Worm (Caenorhabditis elegans) whole organism, L2 larva: ENCODE data around the gene xpb-1.

Source experiments
- C34F6.9 ChIP-seq: fragments of 150-350 bp; optimal IDR thresholded peaks from 2 replicates; lab custom pipeline; 2014; ENCODE audit warnings: missing biosample characterization, missing genetic modification characterization
- F13H6.1 ChIP-seq: sonication (generic microtip); optimal IDR thresholded peaks from 2 replicates; lab custom pipeline; 2016; ENCODE audit warnings: missing genetic modification characterization, missing compliant biosample characterization
- R02D3.7 ChIP-seq: fragments of 150-350 bp; optimal IDR thresholded peaks from 2 replicates; lab custom pipeline; 2014; ENCODE audit warnings: missing biosample characterization, missing genetic modification characterization
- ZK546.5 ChIP-seq: sonication (generic microtip); optimal IDR thresholded peaks from 2 replicates; lab custom pipeline; 2017; ENCODE audit warnings: missing biosample characterization, missing genetic modification characterization
- alr-1 ChIP-seq: fragments of 150-350 bp; optimal IDR thresholded peaks from 2 replicates; lab custom pipeline; 2014; ENCODE audit warnings: missing biosample characterization, missing genetic modification characterization
- aly-2 ChIP-seq: fragments of 150-350 bp; optimal IDR thresholded peaks from 2 replicates; lab custom pipeline; 2014; ENCODE audit warnings: missing biosample characterization, missing genetic modification characterization
- blmp-1 ChIP-seq: sonication (generic microtip); optimal IDR thresholded peaks from 2 replicates; lab custom pipeline; 2017; ENCODE audit warnings: missing genetic modification characterization, mild to moderate bottlenecking, missing compliant biosample characterization, antibody characterized with exemption, moderate library complexity; ENCODE audit not compliant: insufficient read depth
- ceh-16 ChIP-seq: fragments of 150-350 bp; optimal IDR thresholded peaks from 2 replicates; lab custom pipeline; 2014; ENCODE audit warnings: missing biosample characterization, missing genetic modification characterization
- crh-2 ChIP-seq: sonication (generic microtip); optimal IDR thresholded peaks from 2 replicates; lab custom pipeline; 2017; ENCODE audit warnings: missing biosample characterization, missing genetic modification characterization
- dmd-4 ChIP-seq: sonication (generic microtip); optimal IDR thresholded peaks from 2 replicates; lab custom pipeline; 2017; ENCODE audit warnings: missing biosample characterization, missing genetic modification characterization
- egl-27 ChIP-seq: sonication (generic microtip); optimal IDR thresholded peaks from 3 replicates; lab custom pipeline; 2017; ENCODE audit warnings: missing biosample characterization, missing genetic modification reagents, missing genetic modification characterization
- elt-3 ChIP-seq: sonication (generic microtip); optimal IDR thresholded peaks from 2 replicates; lab custom pipeline; 2017; ENCODE audit warnings: missing biosample characterization, missing genetic modification characterization
- fos-1 ChIP-seq: fragments of 150-350 bp; optimal IDR thresholded peaks from 2 replicates; lab custom pipeline; 2014; ENCODE audit warnings: missing biosample characterization, missing genetic modification characterization
- gmeb-1 ChIP-seq: fragments of 150-350 bp; optimal IDR thresholded peaks from 2 replicates; lab custom pipeline; 2014; ENCODE audit warnings: missing biosample characterization, missing genetic modification characterization
- lin-11 ChIP-seq: fragments of 150-350 bp; sonication (generic microtip); optimal IDR thresholded peaks from 2 replicates; lab custom pipeline; 2014; ENCODE audit warnings: missing biosample characterization, missing genetic modification characterization, inconsistent platforms, mixed read lengths
- lin-13 ChIP-seq: fragments of 150-350 bp; optimal IDR thresholded peaks from 2 replicates; lab custom pipeline; 2014; ENCODE audit warnings: missing biosample characterization, missing genetic modification reagents, missing genetic modification characterization
- lsy-2 ChIP-seq, 2 experiments: fragments of 150-350 bp in 1 of 2; sonication (generic microtip) in 1 of 2; optimal IDR thresholded peaks; 2 replicates each; lab custom pipeline; 2014 to 2017; ENCODE audit warnings: missing biosample characterization in 2 of 2, missing genetic modification characterization in 2 of 2
- mab-5 ChIP-seq: fragments of 150-350 bp; optimal IDR thresholded peaks from 2 replicates; lab custom pipeline; 2014; ENCODE audit warnings: missing biosample characterization, missing genetic modification characterization
- mdl-1 ChIP-seq, 2 experiments: fragments of 150-350 bp in 1 of 2; sonication (generic microtip) in 1 of 2; optimal IDR thresholded peaks; 2 replicates each; lab custom pipeline; 2017; ENCODE audit warnings: missing biosample characterization in 2 of 2, missing genetic modification characterization in 2 of 2
- nhr-11 ChIP-seq: fragments of 150-350 bp; optimal IDR thresholded peaks from 2 replicates; lab custom pipeline; 2014; ENCODE audit warnings: missing biosample characterization, missing genetic modification characterization
- nhr-12 ChIP-seq: fragments of 150-350 bp; optimal IDR thresholded peaks from 2 replicates; lab custom pipeline; 2014; ENCODE audit warnings: missing biosample characterization, missing genetic modification characterization
- nhr-129 ChIP-seq: fragments of 150-350 bp; optimal IDR thresholded peaks from 2 replicates; lab custom pipeline; 2014; ENCODE audit warnings: missing biosample characterization, missing genetic modification characterization
- nhr-21 ChIP-seq: fragments of 150-350 bp; optimal IDR thresholded peaks from 2 replicates; lab custom pipeline; 2014; ENCODE audit warnings: missing biosample characterization, missing genetic modification characterization
- nhr-25 ChIP-seq: fragments of 150-350 bp; sonication (generic microtip); optimal IDR thresholded peaks from 3 replicates; lab custom pipeline; 2014; ENCODE audit warnings: missing biosample characterization, missing genetic modification characterization
- nhr-77 ChIP-seq: fragments of 150-350 bp; optimal IDR thresholded peaks from 2 replicates; lab custom pipeline; 2014; ENCODE audit warnings: missing biosample characterization, missing genetic modification characterization
- peb-1 ChIP-seq: fragments of 150-350 bp; optimal IDR thresholded peaks from 2 replicates; lab custom pipeline; 2014; ENCODE audit warnings: missing biosample characterization, missing genetic modification characterization
- sem-4 ChIP-seq: fragments of 150-350 bp; optimal IDR thresholded peaks from 2 replicates; lab custom pipeline; 2014; ENCODE audit warnings: missing biosample characterization, missing genetic modification reagents, missing genetic modification characterization
- skn-1 ChIP-seq: sonication (generic microtip); optimal IDR thresholded peaks from 2 replicates; lab custom pipeline; 2017; ENCODE audit warnings: missing biosample characterization, missing genetic modification characterization
- sma-3 ChIP-seq: sonication (generic microtip); optimal IDR thresholded peaks from 2 replicates; lab custom pipeline; 2016; ENCODE audit warnings: missing genetic modification reagents, missing genetic modification characterization, missing compliant biosample characterization
- unc-39 ChIP-seq: fragments of 150-350 bp; optimal IDR thresholded peaks from 2 replicates; lab custom pipeline; 2014; ENCODE audit warnings: missing biosample characterization, missing genetic modification characterization
- unc-55 ChIP-seq: fragments of 150-350 bp; sonication (generic microtip); optimal IDR thresholded peaks from 3 replicates; lab custom pipeline; 2014; ENCODE audit warnings: missing biosample characterization, missing genetic modification reagents, missing genetic modification characterization
- unc-62 ChIP-seq: fragments of 150-350 bp; optimal IDR thresholded peaks from 2 replicates; lab custom pipeline; 2014; ENCODE audit warnings: missing biosample characterization, missing genetic modification reagents, missing genetic modification characterization
- ztf-1 ChIP-seq: fragments of 200-800 bp; sonication (Bioruptor generic); conservative IDR thresholded peaks from 2 replicates; pipeline ENCODE4 v1.3.6; 2022; ENCODE audit warnings: missing genetic modification characterization, missing compliant biosample characterization
- ztf-4 ChIP-seq: fragments of 150-350 bp; optimal IDR thresholded peaks from 2 replicates; lab custom pipeline; 2014; ENCODE audit warnings: missing biosample characterization, missing genetic modification characterization

xpb-1 gene

DNA sequence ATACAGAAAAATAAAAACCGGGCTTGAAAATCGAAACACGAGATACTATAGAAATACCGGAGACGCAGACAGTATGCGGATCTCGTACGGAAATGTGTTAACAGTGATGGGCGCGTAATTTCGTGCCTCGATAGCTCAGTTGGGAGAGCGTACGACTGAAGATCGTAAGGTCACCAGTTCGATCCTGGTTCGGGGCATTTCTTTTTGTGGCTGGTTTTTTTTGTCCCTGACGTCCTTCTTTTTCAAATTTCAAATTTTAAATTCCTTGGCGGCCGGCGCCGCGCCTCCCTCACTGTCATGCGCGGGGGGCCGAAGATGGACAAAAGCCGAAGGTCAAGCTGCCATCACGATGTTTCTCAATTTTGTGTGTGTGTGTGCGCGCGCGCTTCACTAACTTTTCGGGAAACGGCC, 28.2 kb downstream of the xpb-1 start:
- TF ChIP-seq F13H6.1 (tag; lab: Kevin White, UChicago) = no peak
- peak; percentile 41 for TF ChIP-seq sma-3 (GFP tag; lab: Kevin White, UChicago)
- no peak for TF ChIP-seq sem-4 (tag; lab: Kevin White, UChicago)
- TF ChIP-seq lsy-2 (tag; optimal IDR thresholded peaks at IDR 0.05; lab: Kevin White, UChicago) = no peak
- peak; percentile 22 for TF ChIP-seq nhr-21
- peak; percentile 44 for TF ChIP-seq nhr-25 (tag; lab: Kevin White, UChicago)
- peak; percentile 24 for TF ChIP-seq nhr-129 (tag; lab: Kevin White, UChicago)
- no peak for TF ChIP-seq unc-55 (GFP tag; lab: Kevin White, UChicago)
- TF ChIP-seq, all 48 proteins: peak for 4

DNA sequence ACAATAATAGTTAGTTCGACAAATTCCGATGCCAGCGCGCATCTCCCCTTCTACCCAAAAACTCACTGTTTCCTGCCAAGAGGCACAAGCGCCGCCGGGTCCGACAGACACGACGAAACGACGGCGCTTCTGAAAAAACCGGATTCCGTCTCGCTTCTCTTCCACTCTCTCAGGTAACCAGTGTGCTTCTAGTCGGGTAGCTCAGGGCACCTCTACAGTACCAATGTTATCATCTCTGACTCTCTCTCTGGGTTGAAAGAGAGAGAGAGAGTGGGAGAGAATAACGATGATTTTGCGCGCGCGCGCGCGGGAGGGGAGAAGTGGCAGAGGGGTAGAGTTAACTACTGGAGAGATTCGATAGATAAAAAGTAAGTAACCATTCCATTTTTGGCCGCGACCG, 30.4 kb downstream of the xpb-1 start:
- TF ChIP-seq peb-1 (tag; lab: Kevin White, UChicago) = no peak
- TF ChIP-seq F13H6.1 (tag; lab: Kevin White, UChicago) = peak; percentile 46
- peak; percentile 17 for TF ChIP-seq ceh-16 (tag; lab: Kevin White, UChicago)
- no peak for TF ChIP-seq lin-11 (tag; lab: Kevin White, UChicago)
- TF ChIP-seq nhr-21 = no peak
- TF ChIP-seq gmeb-1 (tag; lab: Kevin White, UChicago) = peak; percentile 1
- no peak for TF ChIP-seq unc-62
- TF ChIP-seq nhr-25 (tag; lab: Kevin White, UChicago) = peak; percentile 52

DNA sequence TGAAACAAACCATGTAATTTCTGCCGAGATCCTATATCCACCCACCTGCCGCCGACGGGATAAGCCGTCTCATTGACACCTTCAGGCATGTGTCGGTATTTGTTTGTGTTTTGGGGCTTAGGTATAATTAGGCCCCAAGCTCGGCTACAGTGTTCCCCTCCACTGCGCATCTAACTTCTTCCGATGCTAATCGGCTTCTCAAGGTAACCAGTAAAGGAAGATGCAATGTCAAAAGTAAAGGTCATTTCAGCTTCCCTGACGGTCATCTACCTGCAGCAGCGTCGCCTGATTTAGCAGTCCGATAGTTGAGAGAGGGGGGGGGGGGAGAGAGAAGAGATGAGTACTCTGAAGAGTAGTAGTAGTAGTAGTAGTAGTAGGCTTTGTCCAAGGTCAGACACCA, 31.8 kb downstream of the xpb-1 start:
- no peak for TF ChIP-seq ZK546.5 (tag; lab: Kevin White, UChicago)
- no peak for TF ChIP-seq nhr-11 (tag; lab: Kevin White, UChicago)
- peak; percentile 36 for TF ChIP-seq nhr-25 (tag; lab: Kevin White, UChicago)
- no peak for TF ChIP-seq ztf-4
- TF ChIP-seq mab-5 (tag; lab: Kevin White, UChicago) = no peak
- TF ChIP-seq egl-27 (tag; lab: Kevin White, UChicago) = peak; percentile 6
- no peak for TF ChIP-seq elt-3
- TF ChIP-seq ceh-16 (tag; lab: Kevin White, UChicago) = peak; percentile 15
- TF ChIP-seq alr-1 (tag; lab: Kevin White, UChicago) = no peak
- TF ChIP-seq sem-4 (tag; lab: Kevin White, UChicago) = no peak

DNA sequence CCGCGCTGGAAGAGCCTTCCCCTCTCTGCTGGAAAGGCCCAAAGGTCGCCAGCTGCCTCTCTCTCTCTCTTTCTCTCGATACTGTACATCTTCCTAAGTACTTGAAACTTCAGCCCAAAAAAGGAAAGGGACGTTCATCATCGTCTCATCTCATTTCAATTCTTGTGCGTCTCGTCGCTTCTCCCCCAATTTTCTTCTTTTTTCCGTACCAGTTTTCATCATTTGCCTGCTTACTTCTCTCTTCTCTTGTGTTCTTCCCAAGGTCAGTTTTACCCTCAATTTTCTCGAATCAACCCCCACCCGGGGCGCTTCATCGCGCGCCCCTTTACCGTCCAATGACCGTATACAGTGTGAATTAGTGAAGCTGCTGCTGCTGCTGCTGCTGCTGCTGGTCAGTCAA, 33.2 kb downstream of the xpb-1 start:
- TF ChIP-seq nhr-25 (tag; lab: Kevin White, UChicago) (peak; percentile 62), sem-4 (tag; lab: Kevin White, UChicago) (no peak), blmp-1 (peak; percentile 6)

DNA sequence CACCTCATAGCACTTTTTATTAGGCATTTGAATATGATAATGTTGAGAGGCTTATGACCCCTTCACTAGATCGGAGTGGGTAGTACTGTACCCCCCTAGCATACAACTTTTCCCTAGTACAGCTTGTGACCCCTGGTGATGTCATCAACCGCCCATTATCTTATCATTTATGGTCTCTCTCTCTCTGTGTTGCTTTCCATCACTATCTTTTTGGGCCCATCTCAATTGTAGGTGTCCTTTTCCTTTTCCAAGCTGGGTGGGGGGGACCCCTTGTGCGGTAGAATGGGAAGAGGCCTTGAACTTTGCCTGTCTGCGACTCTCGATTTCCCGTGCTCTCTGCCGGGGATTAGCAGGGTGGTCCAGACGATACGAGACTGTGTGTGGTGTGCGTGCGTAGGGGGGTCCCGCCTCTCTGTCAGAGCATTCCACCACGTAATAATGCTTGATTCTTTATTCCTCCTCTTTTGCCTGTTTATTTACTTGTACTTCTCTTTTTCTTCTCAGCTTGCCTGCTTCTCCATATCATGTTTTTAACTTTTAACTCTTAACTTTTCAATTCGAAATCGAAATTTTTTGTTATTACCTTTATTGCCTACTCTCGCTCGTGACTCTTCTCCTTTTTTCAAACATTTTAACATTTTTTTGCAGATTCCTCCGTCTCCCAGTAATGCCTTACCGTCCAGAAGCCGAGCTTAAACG, 34.2 kb downstream of the xpb-1 start, which contains the start of gene ztf-29:
Gene ztf-29 (plus strand): TSS at position 649 of the 699 bp plus-strand sequence.
- no peak for TF ChIP-seq peb-1 (tag; lab: Kevin White, UChicago)
- no peak for TF ChIP-seq C34F6.9 (tag; lab: Kevin White, UChicago)
- no peak for TF ChIP-seq unc-55 (GFP tag; lab: Kevin White, UChicago)
- TF ChIP-seq, all 48 proteins: peak for 0

ce11 chrIII:11561597-11561996, 35.1 kb downstream of the xpb-1 start:
- TF ChIP-seq lin-11 (tag; lab: Kevin White, UChicago) (no peak), sma-3 (GFP tag; lab: Kevin White, UChicago) (no peak), egl-27 (tag; lab: Kevin White, UChicago) (no peak), skn-1 (tag; lab: Kevin White, UChicago) (no peak), crh-2 (tag; lab: Kevin White, UChicago) (no peak), blmp-1 (no peak), sem-4 (tag; lab: Kevin White, UChicago) (no peak), R02D3.7 (tag; lab: Kevin White, UChicago) (no peak)

ce11 chrIII:11563417-11563949, 37.0 kb downstream of the xpb-1 start, which contains the start of gene Y66D12A.11:
Gene Y66D12A.11, plus strand, starts transcription at chrIII:11563467.
- no peak for TF ChIP-seq mdl-1 (tag; optimal IDR thresholded peaks at IDR 0.05; lab: Kevin White, UChicago)
- TF ChIP-seq ztf-1 (GFP tag; lab: Robert Waterston, UW) = no peak
- no peak for TF ChIP-seq ZK546.5 (tag; lab: Kevin White, UChicago)
- no peak for TF ChIP-seq skn-1 (tag; lab: Kevin White, UChicago)
- no peak for TF ChIP-seq nhr-77
- no peak for TF ChIP-seq crh-2 (tag; lab: Kevin White, UChicago)
- no peak for TF ChIP-seq lin-13 (GFP tag; lab: Kevin White, UChicago)
- TF ChIP-seq unc-39 (tag; lab: Kevin White, UChicago) = no peak
- no peak for TF ChIP-seq fos-1 (tag; lab: Kevin White, UChicago)
- no peak for TF ChIP-seq unc-62
- TF ChIP-seq aly-2 (tag; lab: Kevin White, UChicago) = no peak
- no peak for TF ChIP-seq nhr-12
- no peak for TF ChIP-seq sma-3 (GFP tag; lab: Kevin White, UChicago)
- TF ChIP-seq dmd-4 (tag; lab: Kevin White, UChicago) = no peak
- TF ChIP-seq elt-3 = no peak
- TF ChIP-seq, all 48 proteins: peak for 0
